Worm (Caenorhabditis elegans) whole organism, L1 larva: ENCODE data around the gene srw-1.

ENCODE experiments used
- dpl-1 ChIP-seq, 3 experiments: fragments of 150-350 bp in 2 of 3; sonication (generic microtip) in 1 of 3; optimal IDR thresholded peaks; 2 replicates each; lab custom pipeline; 2014 to 2017; ENCODE audit warnings: missing biosample characterization in 3 of 3, missing genetic modification characterization in 3 of 3, missing genetic modification reagents in 3 of 3
- elt-2 ChIP-seq: sonication (generic microtip); optimal IDR thresholded peaks from 2 replicates; lab custom pipeline; 2016; ENCODE audit warnings: missing genetic modification characterization, mild to moderate bottlenecking, inconsistent platforms, missing compliant biosample characterization, missing genetic modification reagents
- skn-1 ChIP-seq: fragments of 150-350 bp; optimal IDR thresholded peaks from 2 replicates; lab custom pipeline; 2014; ENCODE audit warnings: missing biosample characterization, missing genetic modification characterization

DNA sequence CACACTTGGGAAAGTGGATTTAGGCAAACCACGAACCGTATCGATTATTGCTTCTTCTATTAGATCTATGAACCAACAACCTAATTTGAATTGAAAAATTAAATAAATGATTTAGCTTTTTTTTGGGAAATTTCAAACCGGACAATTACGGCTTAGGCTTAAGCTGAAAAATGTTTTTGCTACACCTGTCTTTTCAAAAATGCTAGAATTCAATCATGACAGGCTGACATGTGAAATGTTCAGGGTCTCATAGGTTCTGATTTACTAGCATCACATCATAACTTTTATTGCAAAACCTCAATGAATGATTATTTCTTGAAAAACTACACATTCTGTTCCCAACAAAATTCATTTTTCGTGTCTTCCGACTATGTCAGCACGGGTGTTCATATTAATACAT is 44.8 kb upstream of the srw-1 start, which contains the start of gene srh-55:
- no peak for TF ChIP-seq elt-2 (tag; lab: Kevin White, UChicago)
- no peak for TF ChIP-seq dpl-1 (GFP tag; optimal IDR thresholded peaks at IDR 0.05; lab: Kevin White, UChicago)
- TF ChIP-seq skn-1 (tag; lab: Kevin White, UChicago) = no peak
